Worm (Caenorhabditis elegans) whole organism, L3 larva: ENCODE results near the gene pat-4.

Experiments used
- ama-1 ChIP-seq: fragments of 150-350 bp; optimal IDR thresholded peaks from 2 replicates; lab custom pipeline; 2018
- ceh-82 ChIP-seq: fragments of 150-350 bp; optimal IDR thresholded peaks from 2 replicates; lab custom pipeline; 2014; ENCODE audit warnings: missing biosample characterization, missing genetic modification characterization
- eor-1 ChIP-seq, 2 experiments: fragments of 150-350 bp; optimal IDR thresholded peaks; 2 replicates each; lab custom pipeline; 2014 to 2018; ENCODE audit warnings: missing biosample characterization in 2 of 2, missing genetic modification characterization in 2 of 2
- fkh-10 ChIP-seq: sonication (generic microtip); optimal IDR thresholded peaks from 2 replicates; lab custom pipeline; 2017; ENCODE audit warnings: missing biosample characterization, missing genetic modification reagents, missing genetic modification characterization
- lin-15B ChIP-seq: fragments of 150-350 bp; optimal IDR thresholded peaks from 2 replicates; lab custom pipeline; 2014; ENCODE audit warnings: missing biosample characterization, missing genetic modification characterization
- nfya-1 ChIP-seq: sonication (generic microtip); optimal IDR thresholded peaks from 2 replicates; lab custom pipeline; 2017; ENCODE audit warnings: missing genetic modification characterization, mild to moderate bottlenecking, missing compliant biosample characterization, antibody characterized with exemption, moderate library complexity; ENCODE audit not compliant: insufficient read depth
- nhr-77 ChIP-seq: fragments of 150-350 bp; optimal IDR thresholded peaks from 2 replicates; lab custom pipeline; 2014; ENCODE audit warnings: missing biosample characterization, missing genetic modification characterization
- sea-2 ChIP-seq: fragments of 150-350 bp; sonication (generic microtip); optimal IDR thresholded peaks from 4 replicates; lab custom pipeline; 2014; ENCODE audit warnings: missing biosample characterization, missing genetic modification reagents, missing genetic modification characterization
- tbx-2 ChIP-seq: sonication (generic microtip); optimal IDR thresholded peaks from 2 replicates; lab custom pipeline; 2016; ENCODE audit warnings: mild to moderate bottlenecking, missing genetic modification characterization, missing compliant biosample characterization
- unc-39 ChIP-seq: sonication (generic microtip); optimal IDR thresholded peaks from 4 replicates; lab custom pipeline; 2017; ENCODE audit warnings: missing biosample characterization, missing genetic modification characterization
- unc-62 ChIP-seq: fragments of 150-350 bp; sonication (generic microtip); optimal IDR thresholded peaks from 4 replicates; lab custom pipeline; 2014; ENCODE audit warnings: missing biosample characterization, missing genetic modification reagents, missing genetic modification characterization
- ztf-11 ChIP-seq: fragments of 150-350 bp; optimal IDR thresholded peaks from 2 replicates; lab custom pipeline; 2014; ENCODE audit warnings: missing biosample characterization, missing genetic modification characterization

DNA sequence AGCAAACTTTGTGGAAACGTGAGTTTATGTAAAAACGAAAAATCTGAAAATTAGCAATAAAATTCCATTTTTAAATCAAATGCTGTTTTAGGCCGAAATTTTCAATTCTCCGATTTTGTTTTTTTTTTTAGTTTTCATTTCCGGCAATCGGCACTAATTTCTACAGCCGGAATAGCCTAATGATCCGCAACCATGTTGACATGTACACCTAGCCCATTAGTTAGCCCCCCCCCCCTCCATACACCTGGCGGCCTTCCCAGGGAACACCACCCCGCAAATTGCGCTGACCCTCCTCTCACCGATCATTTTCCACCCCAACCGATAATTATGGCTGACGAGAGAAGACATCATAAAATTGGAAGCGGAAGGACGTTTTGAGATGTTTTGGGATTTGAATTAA lies 55.1 kb downstream of the pat-4 start:
- no peak for TF ChIP-seq sea-2 (GFP tag; lab: Kevin White, UChicago)
- TF ChIP-seq nhr-77, result no peak
- no peak for TF ChIP-seq ztf-11 (tag; lab: Kevin White, UChicago)
- no peak for TF ChIP-seq unc-62 (GFP tag; lab: Kevin White, UChicago)
- TF ChIP-seq lin-15B, result no peak
- no peak for TF ChIP-seq ama-1
- TF ChIP-seq unc-39 (tag; lab: Kevin White, UChicago), result no peak
- no peak for TF ChIP-seq eor-1 (tag; optimal IDR thresholded peaks at IDR 0.05; lab: Kevin White, UChicago)
- TF ChIP-seq fkh-10 (GFP tag; lab: Kevin White, UChicago), result no peak
- no peak for TF ChIP-seq nfya-1 (tag; lab: Kevin White, UChicago)
- TF ChIP-seq tbx-2 (tag; lab: Kevin White, UChicago), result no peak
- no peak for TF ChIP-seq ceh-82 (tag; lab: Kevin White, UChicago)
